Worm (Caenorhabditis elegans) whole organism, late embryonic: ENCODE data around the gene R193.1.

Experiments
- K09A11.1 ChIP-seq: sonication (generic microtip); optimal IDR thresholded peaks from 2 replicates; lab custom pipeline; 2017; ENCODE audit warnings: antibody characterized with exemption, mild to moderate bottlenecking, missing genetic modification characterization, missing compliant biosample characterization; ENCODE audit not compliant: insufficient read depth
- ama-1 ChIP-seq: fragments of 150-350 bp; optimal IDR thresholded peaks from 2 replicates; lab custom pipeline; 2014
- ceh-18 ChIP-seq: sonication (generic microtip); optimal IDR thresholded peaks from 2 replicates; lab custom pipeline; 2016; ENCODE audit warnings: missing genetic modification characterization, missing compliant biosample characterization
- ceh-6 ChIP-seq: fragments of 200-800 bp; sonication (Bioruptor generic); optimal IDR thresholded peaks from 2 replicates; lab custom pipeline; 2018; ENCODE audit warnings: mild to moderate bottlenecking, missing genetic modification characterization, missing compliant biosample characterization
- dve-1 ChIP-seq: sonication (generic microtip); optimal IDR thresholded peaks from 2 replicates; lab custom pipeline; 2017; ENCODE audit warnings: antibody characterized with exemption, mild to moderate bottlenecking, missing genetic modification characterization, missing compliant biosample characterization
- elt-2 ChIP-seq: sonication (generic microtip); optimal IDR thresholded peaks from 2 replicates; lab custom pipeline; 2016; ENCODE audit warnings: missing genetic modification reagents, missing genetic modification characterization, missing compliant biosample characterization
- fkh-10 ChIP-seq: fragments of 150-350 bp; optimal IDR thresholded peaks from 2 replicates; lab custom pipeline; 2014; ENCODE audit warnings: missing biosample characterization, missing genetic modification reagents, missing genetic modification characterization
- lin-11 ChIP-seq: fragments of 200-800 bp; sonication (Bioruptor generic); optimal IDR thresholded peaks from 2 replicates; lab custom pipeline; 2018; ENCODE audit warnings: mild to moderate bottlenecking, missing genetic modification characterization, missing compliant biosample characterization
- nhr-11 ChIP-seq: fragments of 150-350 bp; optimal IDR thresholded peaks from 2 replicates; lab custom pipeline; 2014; ENCODE audit warnings: missing biosample characterization, missing genetic modification characterization
- pqm-1 ChIP-seq: sonication (generic microtip); optimal IDR thresholded peaks from 2 replicates; lab custom pipeline; 2016; ENCODE audit warnings: missing genetic modification characterization, missing compliant biosample characterization
- sox-4 ChIP-seq: sonication (generic microtip); optimal IDR thresholded peaks from 2 replicates; lab custom pipeline; 2017; ENCODE audit warnings: mild to moderate bottlenecking, missing genetic modification characterization, inconsistent platforms, missing compliant biosample characterization
- unc-3 ChIP-seq, 2 experiments: fragments of 200-800 bp in 1 of 2; sonication (Bioruptor generic) in 1 of 2; sonication (generic microtip) in 1 of 2; conservative IDR thresholded peaks in 1 of 2; optimal IDR thresholded peaks in 1 of 2; 2 replicates each; pipeline versions ENCODE4 v1.3.6 to Lab custom; 2016 to 2022; ENCODE audit warnings: missing compliant biosample characterization in 2 of 2, missing genetic modification characterization in 2 of 2, missing genetic modification reagents in 1 of 2

DNA sequence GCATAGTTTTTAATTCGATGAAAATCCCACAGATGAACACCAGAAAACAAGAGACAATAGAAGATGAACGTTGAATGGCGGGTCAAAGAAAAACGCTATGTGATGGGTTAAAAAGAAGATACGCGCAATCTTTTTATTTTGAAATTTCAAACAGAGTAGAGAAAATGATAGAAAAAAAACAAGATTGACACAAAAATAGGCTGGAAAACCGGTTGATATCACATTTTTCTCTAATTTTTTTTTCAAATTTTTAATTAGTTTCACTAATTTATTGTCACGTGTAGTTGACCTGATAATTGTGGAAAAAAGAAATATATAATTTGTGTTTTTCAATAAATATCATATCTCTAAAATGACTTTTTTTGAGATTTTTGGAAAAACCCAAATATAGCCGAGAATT lies 30.6 kb upstream of the R193.1 start, which contains the start of gene C05D9.9:
- TF ChIP-seq ceh-18 (tag; lab: Kevin White, UChicago): no peak
- TF ChIP-seq pqm-1: no peak
- TF ChIP-seq unc-3 (GFP tag; conservative IDR thresholded peaks at IDR 0.05; lab: Robert Waterston, UW): no peak
- no peak for TF ChIP-seq unc-3 (tag; optimal IDR thresholded peaks at IDR 0.05; lab: Kevin White, UChicago)
- TF ChIP-seq sox-4 (tag; lab: Kevin White, UChicago): no peak
- TF ChIP-seq fkh-10 (GFP tag; lab: Kevin White, UChicago): no peak
- TF ChIP-seq dve-1: no peak
- no peak for TF ChIP-seq K09A11.1
- no peak for TF ChIP-seq elt-2 (tag; lab: Kevin White, UChicago)
- TF ChIP-seq lin-11 (tag; lab: Kevin White, UChicago): no peak
- TF ChIP-seq ceh-6 (GFP tag; lab: Kevin White, UChicago): no peak
- TF ChIP-seq ama-1 (lab: Kevin White, UChicago): no peak
- TF ChIP-seq nhr-11 (tag; lab: Kevin White, UChicago): no peak
